Fruit fly (Drosophila melanogaster): ENCODE results near the gene CG13010.

Gene CG13010

DNA sequence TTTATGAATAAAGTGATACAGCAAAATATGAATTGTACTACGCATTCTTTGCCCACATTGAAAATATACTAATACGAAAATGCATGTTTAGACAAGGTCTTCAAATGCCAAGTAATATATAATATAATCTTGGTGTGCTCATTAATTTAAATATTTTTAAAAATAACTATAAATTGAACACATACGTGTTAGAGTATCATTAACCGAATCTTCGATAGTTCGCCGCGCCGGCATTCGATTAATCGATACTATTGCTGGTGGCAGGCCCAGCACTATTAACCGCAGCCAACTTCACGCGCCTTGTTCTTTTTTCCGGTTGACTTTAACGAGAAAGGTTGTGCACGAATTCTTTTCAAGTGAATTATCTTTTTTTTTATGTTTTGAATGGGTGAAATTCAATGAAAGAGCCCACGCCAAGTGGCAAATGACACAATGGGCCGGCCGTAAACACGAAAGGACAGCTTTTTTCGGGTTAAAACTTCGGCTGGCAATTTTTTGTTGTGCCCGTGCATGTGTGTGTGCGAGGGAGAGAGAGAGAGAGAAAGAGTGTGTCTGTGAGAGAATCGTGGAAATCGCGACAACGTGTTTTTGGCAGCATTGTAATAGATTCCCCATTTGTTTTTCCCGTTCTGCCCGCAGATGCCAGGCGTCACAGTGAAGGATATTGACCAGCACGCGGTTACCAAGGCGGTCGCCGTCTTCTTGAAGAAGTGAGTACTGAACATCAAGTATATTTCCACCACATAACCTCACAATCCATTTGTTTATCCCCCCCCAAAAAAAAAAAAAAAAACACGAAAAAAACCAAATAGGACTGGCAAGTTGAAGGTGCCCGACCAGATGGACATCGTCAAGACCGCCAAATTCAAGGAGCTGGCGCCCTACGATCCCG is 40.9 kb downstream of the CG13010 start, which contains the start of gene RpS19a (continued):
- TF ChIP-seq CG16863 (GFP tag; optimal IDR thresholded peaks at IDR 0.05) (peak; percentile 30), CG2129 (GFP tag; IDR thresholded peaks at IDR 0.05; ENCODE audit: partially characterized antibody) (no peak; the same call in 1 of the 2 replicates), CG4360 (GFP tag; IDR thresholded peaks at IDR 0.05) (peak; percentile 33; the same call in 1 of the 2 replicates), vvl (GFP tag; IDR thresholded peaks at IDR 0.05) (peak; percentile 79), CG2199 (GFP tag; IDR thresholded peaks at IDR 0.05) (peak; percentile 74; the same call in 1 of the 3 replicates), tup (GFP tag; optimal IDR thresholded peaks at IDR 0.05) (no peak), Dek (tag; optimal IDR thresholded peaks at IDR 0.05) (peak; percentile 56), insv (GFP tag; optimal IDR thresholded peaks at IDR 0.05) (peak in 1 of 2 experiments; percentile 67), Hey (tag; optimal IDR thresholded peaks at IDR 0.05) (peak; percentile 74), CG10959 (GFP tag; IDR thresholded peaks at IDR 0.05) (peak; percentile 66), sr (GFP tag; IDR thresholded peaks at IDR 0.05) (peak; percentile 71; the same call in 2 of the 3 replicates), gsb (GFP tag; IDR thresholded peaks at IDR 0.05) (0 out of 2 replicates have a peak, but pooled peaks have one; percentile 48), bbx (GFP tag; IDR thresholded peaks at IDR 0.05; ENCODE audit: partially characterized antibody) (peak; percentile 11), CG16813 (GFP tag; IDR thresholded peaks at IDR 0.05; ENCODE audit: partially characterized antibody) (no peak), danr (GFP tag; IDR thresholded peaks at IDR 0.05) (0 out of 2 replicates have a peak, but pooled peaks have one; percentile 14), CG12391 (tag; optimal IDR thresholded peaks at IDR 0.05) (peak; percentile 72), Opbp (GFP tag; IDR thresholded peaks at IDR 0.05; ENCODE audit: partially characterized antibody) (peak; percentile 99), CG1603 (tag; optimal IDR thresholded peaks at IDR 0.05) (peak; percentile 61), chif (GFP tag; optimal IDR thresholded peaks at IDR 0.05) (peak in 1 of 2 experiments; percentile 55), CG34422 (GFP tag; IDR thresholded peaks at IDR 0.05) (peak; percentile 48; the same call in 1 of the 3 replicates), CG42726 (GFP tag; IDR thresholded peaks at IDR 0.05; ENCODE audit: partially characterized antibody) (no peak), MESR4 (GFP tag; optimal IDR thresholded peaks at IDR 0.05) (peak; percentile 98), ranshi (GFP tag; IDR thresholded peaks at IDR 0.05) (peak; percentile 72), CG17829 (tag; optimal IDR thresholded peaks at IDR 0.05) (peak; percentile 45), esg (GFP tag; conservative IDR thresholded peaks at IDR 0.05) (no peak), E2f2 (GFP tag; IDR thresholded peaks at IDR 0.05) (peak; percentile 58), CG17359 (tag; optimal IDR thresholded peaks at IDR 0.05) (peak; percentile 62), vfl (GFP tag; optimal IDR thresholded peaks at IDR 0.05) (peak; percentile 32), CG31224 (GFP tag; IDR thresholded peaks at IDR 0.05) (peak; percentile 46), CHES-1-like (GFP tag; optimal IDR thresholded peaks at IDR 0.05) (no peak), CG5245 (GFP tag; optimal IDR thresholded peaks at IDR 0.05) (peak; percentile 27), Hr3 (GFP tag; optimal IDR thresholded peaks at IDR 0.05) (no peak), abd-A (tag; optimal IDR thresholded peaks at IDR 0.05) (no peak), ATbp (GFP tag; optimal IDR thresholded peaks at IDR 0.05) (peak; percentile 83), HLH4C (GFP tag; IDR thresholded peaks at IDR 0.05; ENCODE audit: partially characterized antibody) (0 out of 3 replicates have a peak, but pooled peaks have one; percentile 58), ham (GFP tag; IDR thresholded peaks at IDR 0.05) (peak; percentile 57; the same call in 1 of the 2 replicates), CG14710 (tag; optimal IDR thresholded peaks at IDR 0.05) (peak; percentile 86), CG10267 (tag; optimal IDR thresholded peaks at IDR 0.05) (peak; percentile 61), CG31388 (GFP tag; optimal IDR thresholded peaks at IDR 0.05) (no peak), CG3281 (GFP tag; optimal IDR thresholded peaks at IDR 0.05) (peak; percentile 87), ttk (GFP tag; IDR thresholded peaks at IDR 0.05) (peak; percentile 62), repo (GFP tag; optimal IDR thresholded peaks at IDR 0.05) (peak; percentile 30), emc (GFP tag; optimal IDR thresholded peaks at IDR 0.05) (no peak), pros (GFP tag; optimal IDR thresholded peaks at IDR 0.05) (peak; percentile 40), Dref (GFP tag; IDR thresholded peaks at IDR 0.05) (peak; percentile 75), CG13296 (GFP tag; optimal IDR thresholded peaks at IDR 0.05) (peak; percentile 90), Tbp (GFP tag; optimal IDR thresholded peaks at IDR 0.05) (no peak)

All from whole organism, embryonic.